Fruit fly (Drosophila melanogaster) whole organism, embryonic: ENCODE data around the gene CG9514.
A peak's percentile ranks its signal among the peaks of the same experiment; 100 is the strongest.

Source experiments
- Ada2b ChIP-seq: fragments of 200-800 bp; sonication (Bioruptor generic); IDR thresholded peaks from 2 replicates; pipeline ENCODE4 v1.3.6; 2022; ENCODE audit warnings: missing biosample characterization, missing genetic modification characterization
- BEAF-32 ChIP-seq: fragments of 200-800 bp; sonication (Bioruptor generic); optimal IDR thresholded peaks from 3 replicates; lab custom pipeline; 2017; ENCODE audit warnings: missing biosample characterization, missing genetic modification characterization, mild to moderate bottlenecking, moderate library complexity, missing genetic modification reagents
- Bgb ChIP-seq: fragments of 200-800 bp; sonication (Bioruptor generic); IDR thresholded peaks from 2 replicates; pipeline ENCODE4 v1.3.6; 2022; ENCODE audit warnings: missing biosample characterization, missing genetic modification characterization; ENCODE audit not compliant: partially characterized antibody
- CG10366 ChIP-seq: fragments of 200-800 bp; sonication (Bioruptor generic); IDR thresholded peaks from 2 replicates; pipeline ENCODE4 v1.3.6; 2022; ENCODE audit warnings: missing biosample characterization, missing genetic modification characterization
- CG10979 ChIP-seq: fragments of 200-800 bp; sonication (Bioruptor generic); optimal IDR thresholded peaks from 2 replicates; lab custom pipeline; 2018; ENCODE audit warnings: missing biosample characterization, mild to moderate bottlenecking, missing genetic modification characterization, moderate library complexity
- CG11696 ChIP-seq: fragments of 200-800 bp; sonication (Bioruptor generic); IDR thresholded peaks from 2 replicates; pipeline ENCODE4 v1.3.6; 2022; ENCODE audit warnings: missing biosample characterization, missing genetic modification characterization
- CG13424 ChIP-seq: fragments of 200-800 bp; sonication (Bioruptor generic); optimal IDR thresholded peaks from 2 replicates; lab custom pipeline; 2019; ENCODE audit warnings: missing biosample characterization, mild to moderate bottlenecking, missing genetic modification characterization, moderate library complexity
- CG13775 ChIP-seq: fragments of 200-800 bp; sonication (Bioruptor generic); optimal IDR thresholded peaks from 3 replicates; lab custom pipeline; 2017; ENCODE audit warnings: missing biosample characterization, mild to moderate bottlenecking, missing genetic modification characterization
- CG15601 ChIP-seq: fragments of 200-800 bp; sonication (Bioruptor generic); optimal IDR thresholded peaks from 3 replicates; lab custom pipeline; 2019; ENCODE audit warnings: missing biosample characterization, mild to moderate bottlenecking, missing genetic modification characterization, moderate library complexity
- CG17359 ChIP-seq: fragments of 200-800 bp; sonication (Bioruptor generic); optimal IDR thresholded peaks from 3 replicates; lab custom pipeline; 2018; ENCODE audit warnings: missing biosample characterization, mild to moderate bottlenecking, missing genetic modification characterization, moderate library complexity
- CG32532 ChIP-seq: fragments of 200-800 bp; sonication (Bioruptor generic); IDR thresholded peaks from 2 replicates; pipeline ENCODE4 v1.3.6; 2022; ENCODE audit warnings: missing biosample characterization, missing genetic modification characterization
- CG33213 ChIP-seq: fragments of 200-800 bp; sonication (Bioruptor generic); optimal IDR thresholded peaks from 3 replicates; lab custom pipeline; 2016; ENCODE audit warnings: missing biosample characterization, missing genetic modification characterization
- CG3847 ChIP-seq: fragments of 200-800 bp; sonication (Bioruptor generic); IDR thresholded peaks from 2 replicates; pipeline ENCODE4 v1.3.6; 2022; ENCODE audit warnings: missing biosample characterization, missing genetic modification characterization
- CG6689 ChIP-seq: fragments of 200-800 bp; sonication (Bioruptor generic); IDR thresholded peaks from 2 replicates; pipeline ENCODE4 v1.3.6; 2022; ENCODE audit warnings: missing biosample characterization, missing genetic modification characterization
- CG7839 ChIP-seq: fragments of 200-800 bp; sonication (Bioruptor generic); optimal IDR thresholded peaks from 3 replicates; lab custom pipeline; 2018; ENCODE audit warnings: missing biosample characterization, mild to moderate bottlenecking, missing genetic modification characterization, moderate library complexity
- CG9817 ChIP-seq: fragments of 200-800 bp; sonication (Bioruptor generic); optimal IDR thresholded peaks from 2 replicates; lab custom pipeline; 2018; ENCODE audit warnings: missing biosample characterization, mild to moderate bottlenecking, missing genetic modification characterization, moderate library complexity
- Dbx ChIP-seq: fragments of 200-800 bp; sonication (Bioruptor generic); IDR thresholded peaks from 3 replicates; pipeline ENCODE4 v1.3.6; 2022; ENCODE audit warnings: missing biosample characterization, missing genetic modification characterization
- Deaf1 ChIP-seq: fragments of 200-800 bp; optimal IDR thresholded peaks from 3 replicates; lab custom pipeline; 2019; ENCODE audit warnings: missing biosample characterization, mild to moderate bottlenecking, missing genetic modification characterization, moderate library complexity
- Ets65A ChIP-seq: fragments of 200-800 bp; sonication (Bioruptor generic); peaks from one replicate; lab custom pipeline; 2016; ENCODE audit warnings: missing biosample characterization, missing genetic modification characterization
- MBD-R2 ChIP-seq: fragments of 200-800 bp; sonication (Bioruptor generic); IDR thresholded peaks from 2 replicates; pipeline ENCODE4 v1.3.6; 2022; ENCODE audit warnings: missing biosample characterization, missing genetic modification characterization
- Oli ChIP-seq: fragments of 200-800 bp; sonication (Bioruptor generic); optimal IDR thresholded peaks from 2 replicates; lab custom pipeline; 2018; ENCODE audit warnings: missing biosample characterization, mild to moderate bottlenecking, missing genetic modification characterization, moderate library complexity
- Ptx1 ChIP-seq: fragments of 200-800 bp; sonication (Bioruptor generic); IDR thresholded peaks from 2 replicates; pipeline ENCODE4 v1.3.6; 2022; ENCODE audit warnings: missing biosample characterization, missing genetic modification characterization
- Ravus ChIP-seq: fragments of 200-800 bp; sonication (Bioruptor generic); IDR thresholded peaks from 2 replicates; pipeline ENCODE4 v1.3.6; 2022; ENCODE audit warnings: missing biosample characterization, missing genetic modification characterization
- Rfx ChIP-seq: fragments of 200-800 bp; sonication (Bioruptor generic); IDR thresholded peaks from 2 replicates; pipeline ENCODE4 v1.3.6; 2022; ENCODE audit warnings: missing biosample characterization, missing genetic modification characterization
- Sin3A ChIP-seq: fragments of >200 bp; optimal IDR thresholded peaks from 2 replicates; lab custom pipeline; 2018
- Stat92E ChIP-seq, 3 experiments: fragments of >200 bp in 2 of 3; fragments of 200-800 bp in 1 of 3; sonication (Bioruptor generic) in 1 of 3; optimal IDR thresholded peaks; 2 replicates each; lab custom pipeline; 2017 to 2019; ENCODE audit warnings: missing biosample characterization in 3 of 3, missing genetic modification characterization in 3 of 3, mild to moderate bottlenecking in 1 of 3, moderate library complexity in 1 of 3
- Tbp ChIP-seq: fragments of >200 bp; optimal IDR thresholded peaks from 2 replicates; lab custom pipeline; 2018; ENCODE audit warnings: missing biosample characterization, missing genetic modification characterization
- ap ChIP-seq: fragments of 200-800 bp; sonication (Bioruptor generic); IDR thresholded peaks from 2 replicates; pipeline ENCODE4 v1.3.6; 2022; ENCODE audit warnings: missing biosample characterization, missing genetic modification characterization
- bcd ChIP-seq: fragments of 200-800 bp; sonication (Bioruptor generic); optimal IDR thresholded peaks from 2 replicates; lab custom pipeline; 2017; ENCODE audit warnings: missing biosample characterization, mild to moderate bottlenecking, missing genetic modification characterization
- chm ChIP-seq: fragments of 200-800 bp; sonication (Bioruptor generic); IDR thresholded peaks from 2 replicates; pipeline ENCODE4 v1.3.6; 2022; ENCODE audit warnings: missing biosample characterization, missing genetic modification characterization
- croc ChIP-seq: fragments of 200-800 bp; sonication (Bioruptor generic); conservative IDR thresholded peaks from 3 replicates; pipeline ENCODE4 v1.3.6; 2022; ENCODE audit warnings: missing biosample characterization, missing genetic modification characterization
- cwo ChIP-seq: fragments of 200-800 bp; sonication (Bioruptor generic); optimal IDR thresholded peaks from 3 replicates; lab custom pipeline; 2017; ENCODE audit warnings: missing biosample characterization, missing genetic modification characterization, mild to moderate bottlenecking, moderate library complexity, missing genetic modification reagents
- dimm ChIP-seq: fragments of 200-800 bp; sonication (Bioruptor generic); IDR thresholded peaks from 2 replicates; pipeline ENCODE4 v1.3.6; 2022; ENCODE audit warnings: missing biosample characterization, missing genetic modification characterization
- dmrt99B ChIP-seq: fragments of 200-800 bp; sonication (Bioruptor generic); optimal IDR thresholded peaks from 2 replicates; lab custom pipeline; 2018; ENCODE audit warnings: missing biosample characterization, mild to moderate bottlenecking, missing genetic modification characterization, moderate library complexity
- dysf ChIP-seq: fragments of 200-800 bp; sonication (Bioruptor generic); IDR thresholded peaks from 3 replicates; pipeline ENCODE4 v1.3.6; 2022; ENCODE audit warnings: missing biosample characterization, missing genetic modification characterization
- esg ChIP-seq: fragments of 200-800 bp; sonication (Bioruptor generic); conservative IDR thresholded peaks from 2 replicates; pipeline ENCODE4 v1.3.6; 2022; ENCODE audit warnings: missing biosample characterization, missing genetic modification characterization
- fd102C ChIP-seq: fragments of 200-800 bp; sonication (Bioruptor generic); optimal IDR thresholded peaks from 2 replicates; lab custom pipeline; 2018; ENCODE audit warnings: missing biosample characterization, mild to moderate bottlenecking, missing genetic modification characterization, moderate library complexity
- fd64A ChIP-seq: fragments of 200-800 bp; sonication (Bioruptor generic); optimal IDR thresholded peaks from 3 replicates; lab custom pipeline; 2018; ENCODE audit warnings: missing biosample characterization, mild to moderate bottlenecking, missing genetic modification characterization
- hkb ChIP-seq, 2 experiments: fragments of 200-800 bp in 1 of 2; fragments of >200 bp in 1 of 2; sonication (Bioruptor generic) in 1 of 2; IDR thresholded peaks in 1 of 2; optimal IDR thresholded peaks in 1 of 2; 2 replicates each; pipeline versions ENCODE4 v1.3.6 to Lab custom; 2017 to 2022; ENCODE audit warnings: missing biosample characterization in 1 of 2, missing genetic modification characterization in 1 of 2
- kah ChIP-seq: fragments of 200-800 bp; sonication (Bioruptor generic); optimal IDR thresholded peaks from 2 replicates; lab custom pipeline; 2018; ENCODE audit warnings: missing biosample characterization, mild to moderate bottlenecking, missing genetic modification characterization
- ken ChIP-seq: fragments of 200-800 bp; sonication (Bioruptor generic); IDR thresholded peaks from 3 replicates; pipeline ENCODE4 v1.3.6; 2022; ENCODE audit warnings: missing biosample characterization, missing genetic modification characterization
- klu ChIP-seq: fragments of 200-800 bp; sonication (Bioruptor generic); IDR thresholded peaks from 2 replicates; pipeline ENCODE4 v1.3.6; 2022; ENCODE audit warnings: missing biosample characterization, missing genetic modification characterization
- luna ChIP-seq: fragments of 200-800 bp; sonication (Bioruptor generic); optimal IDR thresholded peaks from 2 replicates; lab custom pipeline; 2016; ENCODE audit warnings: missing biosample characterization, missing genetic modification characterization
- nerfin-1 ChIP-seq: fragments of 200-800 bp; sonication (Bioruptor generic); optimal IDR thresholded peaks from 3 replicates; lab custom pipeline; 2019; ENCODE audit warnings: missing biosample characterization, mild to moderate bottlenecking, missing genetic modification characterization, moderate library complexity
- pnt ChIP-seq: fragments of 200-800 bp; sonication (Bioruptor generic); optimal IDR thresholded peaks from 3 replicates; lab custom pipeline; 2016; ENCODE audit warnings: missing biosample characterization, missing genetic modification characterization
- slou ChIP-seq: fragments of 200-800 bp; sonication (Bioruptor generic); optimal IDR thresholded peaks from 3 replicates; lab custom pipeline; 2016; ENCODE audit warnings: missing biosample characterization, missing genetic modification characterization
- sob ChIP-seq: fragments of 200-800 bp; sonication (Bioruptor generic); IDR thresholded peaks from 2 replicates; pipeline ENCODE4 v1.3.6; 2022; ENCODE audit warnings: missing biosample characterization, missing genetic modification characterization
- tll ChIP-seq, 2 experiments: fragments of 200-800 bp in 1 of 2; fragments of >200 bp in 1 of 2; sonication (Bioruptor generic) in 1 of 2; optimal IDR thresholded peaks; 2 replicates each; lab custom pipeline; 2017 to 2019; ENCODE audit warnings: missing biosample characterization in 2 of 2, missing genetic modification characterization in 2 of 2, mild to moderate bottlenecking in 1 of 2, moderate library complexity in 1 of 2
- yki ChIP-seq: fragments of >200 bp; optimal IDR thresholded peaks from 3 replicates; lab custom pipeline; 2018
- zfh1 ChIP-seq: fragments of 200-800 bp; sonication (Bioruptor generic); IDR thresholded peaks from 3 replicates; pipeline ENCODE4 v1.3.6; 2022; ENCODE audit warnings: missing biosample characterization, missing genetic modification characterization

Gene CG9514

dm6 chrX:14840417-14840872, 56.2 kb downstream of the CG9514 start (continued):
- TF ChIP-seq CG15601 (tag; lab: Kevin White, UChicago), result peak; percentile 7
- TF ChIP-seq hkb (optimal IDR thresholded peaks at IDR 0.05; lab: Kevin White, UChicago), result no peak
- peak; percentile 47 for TF ChIP-seq hkb (GFP tag; IDR thresholded peaks at IDR 0.05; lab: Robert Waterston, UW)
- no peak for TF ChIP-seq chm (GFP tag; lab: Robert Waterston, UW)
- no peak for TF ChIP-seq zfh1 (GFP tag; lab: Robert Waterston, UW)
- no peak for TF ChIP-seq luna
- no peak for TF ChIP-seq tll (GFP tag; optimal IDR thresholded peaks at IDR 0.05; lab: Kevin White, UChicago)
- no peak for TF ChIP-seq fd102C (GFP tag; lab: Kevin White, UChicago)
- no peak for TF ChIP-seq klu (GFP tag; lab: Robert Waterston, UW)
- 0 out of 2 replicates have a peak, but pooled peaks have one; percentile 20 for TF ChIP-seq ap (GFP tag; lab: Robert Waterston, UW)
- TF ChIP-seq Rfx, result peak; percentile 49
- peak; percentile 49; the same call in 1 of the 2 replicates for TF ChIP-seq Ada2b
- peak; percentile 32 for TF ChIP-seq CG9817 (tag; lab: Kevin White, UChicago)
- TF ChIP-seq CG10979 (tag; lab: Kevin White, UChicago), result peak; percentile 56
- TF ChIP-seq CG7839 (tag; lab: Kevin White, UChicago), result peak; percentile 74
- TF ChIP-seq BEAF-32, result no peak
- TF ChIP-seq CG6689 (GFP tag; lab: Robert Waterston, UW), result peak; percentile 46
- peak; percentile 8; the same call in 1 of the 2 replicates for TF ChIP-seq CG10366
- TF ChIP-seq CG13424, result peak; percentile 46
- peak; percentile 26 for TF ChIP-seq cwo (GFP tag; lab: Kevin White, UChicago)
- no peak for TF ChIP-seq yki (lab: Kevin White, UChicago)
- 0 out of 2 replicates have a peak, but pooled peaks have one; percentile 12 for TF ChIP-seq sob (GFP tag; lab: Robert Waterston, UW)
- peak; percentile 15 for TF ChIP-seq bcd
- TF ChIP-seq CG3847 (GFP tag; lab: Robert Waterston, UW), result peak; percentile 37
- TF ChIP-seq dysf (GFP tag; lab: Robert Waterston, UW), result peak; percentile 56; the same call in 2 of the 3 replicates
- peak; percentile 49 for TF ChIP-seq Deaf1 (tag; lab: Kevin White, UChicago)
- TF ChIP-seq pnt (GFP tag; lab: Kevin White, UChicago), result no peak
- no peak for TF ChIP-seq kah (GFP tag; lab: Kevin White, UChicago)
- TF ChIP-seq MBD-R2 (GFP tag; lab: Robert Waterston, UW), result peak; percentile 21; the same call in 1 of the 2 replicates
- no peak for TF ChIP-seq Bgb (GFP tag; lab: Robert Waterston, UW)
- TF ChIP-seq esg (GFP tag; lab: Robert Waterston, UW), result peak; percentile 42
- TF ChIP-seq CG13775 (GFP tag; lab: Kevin White, UChicago), result peak; percentile 42
- TF ChIP-seq fd64A (GFP tag; lab: Kevin White, UChicago), result no peak
- TF ChIP-seq CG32532 (GFP tag; lab: Robert Waterston, UW), result peak; percentile 76
- TF ChIP-seq CG33213 (GFP tag; lab: Kevin White, UChicago), result no peak
- TF ChIP-seq croc (GFP tag; lab: Robert Waterston, UW), result no peak
- TF ChIP-seq dmrt99B (tag; lab: Kevin White, UChicago), result peak; percentile 56
- TF ChIP-seq Ets65A (GFP tag; lab: Kevin White, UChicago), result peak; percentile 24
- 0 out of 2 replicates have a peak, but pooled peaks have one; percentile 11 for TF ChIP-seq Ptx1 (GFP tag; lab: Robert Waterston, UW)
- TF ChIP-seq Sin3A (lab: Kevin White, UChicago), result no peak
- no peak for TF ChIP-seq slou
- TF ChIP-seq Oli (tag; lab: Kevin White, UChicago), result peak; percentile 55
- TF ChIP-seq Tbp (GFP tag; lab: Kevin White, UChicago), result no peak
- TF ChIP-seq Dbx, result peak; percentile 41; the same call in 1 of the 3 replicates
- no peak for TF ChIP-seq Stat92E (GFP tag; optimal IDR thresholded peaks at IDR 0.05; lab: Kevin White, UChicago)
- TF ChIP-seq Ravus, result no peak
- TF ChIP-seq CG11696 (GFP tag; lab: Robert Waterston, UW), result 0 out of 2 replicates have a peak, but pooled peaks have one; percentile 19
- TF ChIP-seq ken (GFP tag; lab: Robert Waterston, UW), result no peak
- TF ChIP-seq dimm (GFP tag; lab: Robert Waterston, UW), result 0 out of 2 replicates have a peak, but pooled peaks have one; percentile 18
- peak; percentile 41 for TF ChIP-seq CG17359 (tag; lab: Kevin White, UChicago)
- peak; percentile 2 for TF ChIP-seq nerfin-1 (tag; lab: Kevin White, UChicago)
